Worm (Caenorhabditis elegans) whole organism, young adult: ENCODE results near the gene nhr-66.

ENCODE experiments used
- madf-8 ChIP-seq: fragments of 200-800 bp; sonication (Bioruptor generic); conservative IDR thresholded peaks from 2 replicates; pipeline ENCODE4 v1.3.6; 2022; ENCODE audit warnings: missing genetic modification reagents, missing genetic modification characterization, missing compliant biosample characterization
- pbrm-1 ChIP-seq: fragments of 200-800 bp; sonication (Bioruptor generic); IDR thresholded peaks from 2 replicates; pipeline ENCODE4 v1.3.6; 2022; ENCODE audit warnings: missing genetic modification reagents, missing genetic modification characterization, missing compliant biosample characterization
- pha-4 ChIP-seq: fragments of 150-350 bp; sonication (generic microtip); optimal IDR thresholded peaks from 2 replicates; lab custom pipeline; 2014; ENCODE audit warnings: missing biosample characterization, missing genetic modification reagents, missing genetic modification characterization
- snpc-4 ChIP-seq, 5 experiments: fragments of 150-350 bp in 1 of 5; sonication (generic microtip) in 4 of 5; optimal IDR thresholded peaks; 2 replicates each; lab custom pipeline; 2014 to 2018; ENCODE audit warnings: missing genetic modification characterization in 5 of 5, missing biosample characterization in 3 of 5, antibody characterized with exemption in 2 of 5, mild to moderate bottlenecking in 2 of 5, missing compliant biosample characterization in 2 of 5, missing genotype in 2 of 5, moderate library complexity in 2 of 5, missing genetic modification reagents in 1 of 5
- unc-130 ChIP-seq: sonication (generic microtip); optimal IDR thresholded peaks from 2 replicates; lab custom pipeline; 2016; ENCODE audit warnings: missing genetic modification reagents, missing genetic modification characterization, missing compliant biosample characterization

ce11 chrIV:8260848-8261638 lies 24.6 kb upstream of the nhr-66 start, which contains the start of gene vit-6:
- TF ChIP-seq pha-4 (tag; lab: Kevin White, UChicago) (no peak), snpc-4 (GFP tag; optimal IDR thresholded peaks at IDR 0.05; lab: Kevin White, UChicago) (no peak), snpc-4 (tag; optimal IDR thresholded peaks at IDR 0.05; lab: Kevin White, UChicago) (no peak), pbrm-1 (GFP tag; lab: Robert Waterston, UW) (0 out of 2 replicates have a peak, but pooled peaks have one; percentile 10), unc-130 (no peak), madf-8 (GFP tag; lab: Robert Waterston, UW) (no peak)
